Fruit fly (Drosophila melanogaster): ENCODE data around the gene Task7.

The Task7 gene

DNA sequence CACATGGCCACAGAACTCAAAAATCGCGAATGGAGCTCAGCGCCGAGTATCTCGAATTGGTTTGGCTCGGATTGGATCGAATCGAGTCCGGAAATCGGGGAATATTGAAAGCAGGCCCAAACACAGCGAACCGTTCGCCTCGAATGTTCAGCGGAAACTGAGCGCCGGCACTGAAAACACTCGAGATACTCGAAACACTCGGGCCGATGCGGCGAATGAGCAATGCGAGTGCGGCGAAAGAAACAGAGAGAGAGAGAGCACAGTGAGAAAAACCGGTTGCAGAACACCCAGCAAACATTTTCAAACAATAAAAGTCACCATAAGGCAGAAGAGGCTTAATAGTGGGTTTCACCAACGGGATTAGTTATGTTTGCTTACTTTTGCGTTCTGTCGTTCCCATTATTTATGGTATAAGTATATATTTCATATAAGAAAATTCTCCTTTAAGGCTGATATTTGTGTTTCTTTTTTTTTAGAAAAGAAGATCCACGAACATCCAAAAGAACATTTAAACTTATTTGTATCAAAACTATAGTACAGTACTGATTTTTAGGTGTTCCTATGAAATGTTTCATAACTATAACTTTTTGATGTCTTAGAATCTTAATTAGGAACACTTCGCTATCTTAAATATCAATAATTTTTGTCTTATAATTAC lies 17.6 kb downstream of the Task7 start, which contains the start of gene FER (continued):
- TF ChIP-seq CG8478 (optimal IDR thresholded peaks at IDR 0.05) (no peak), pho (GFP tag; optimal IDR thresholded peaks at IDR 0.05) (no peak), cg (GFP tag; optimal IDR thresholded peaks at IDR 0.05) (no peak), Hr3 (GFP tag; optimal IDR thresholded peaks at IDR 0.05) (no peak), Awh (GFP tag; IDR thresholded peaks at IDR 0.05) (0 out of 2 replicates have a peak, but pooled peaks have one; percentile 45), NFAT (GFP tag; IDR thresholded peaks at IDR 0.05) (peak; percentile 68), CG12659 (GFP tag; optimal IDR thresholded peaks at IDR 0.05) (no peak), CG8924 (tag; optimal IDR thresholded peaks at IDR 0.05) (no peak), CrebB (tag; optimal IDR thresholded peaks at IDR 0.05) (peak; percentile 75), CG10959 (GFP tag; IDR thresholded peaks at IDR 0.05) (no peak), chinmo (GFP tag; IDR thresholded peaks at IDR 0.05; ENCODE audit: partially characterized antibody) (peak; percentile 97), sim (GFP tag; IDR thresholded peaks at IDR 0.05) (no peak), CG16863 (GFP tag; optimal IDR thresholded peaks at IDR 0.05) (peak; percentile 31), CG4707 (GFP tag; optimal IDR thresholded peaks at IDR 0.05) (peak; percentile 69), CG10543 (GFP tag; optimal IDR thresholded peaks at IDR 0.05) (peak; percentile 72), CG13775 (GFP tag; optimal IDR thresholded peaks at IDR 0.05) (peak; percentile 5), HLH4C (GFP tag; IDR thresholded peaks at IDR 0.05; ENCODE audit: partially characterized antibody) (peak; percentile 54; the same call in 2 of the 3 replicates), Nf-YC (tag; optimal IDR thresholded peaks at IDR 0.05) (peak; percentile 57), CG4424 (GFP tag; optimal IDR thresholded peaks at IDR 0.05) (peak; percentile 21), vvl (GFP tag; IDR thresholded peaks at IDR 0.05) (peak; percentile 75), B-H2 (GFP tag; optimal IDR thresholded peaks at IDR 0.05) (peak; percentile 43), CG2889 (GFP tag; IDR thresholded peaks at IDR 0.05) (no peak), dpn (GFP tag; optimal IDR thresholded peaks at IDR 0.05) (peak; percentile 19 to 31), CG17829 (tag; optimal IDR thresholded peaks at IDR 0.05) (peak; percentile 40), bowl (GFP tag; IDR thresholded peaks at IDR 0.05) (0 out of 2 replicates have a peak, but pooled peaks have one; percentile 22), Atf-2 (GFP tag; optimal IDR thresholded peaks at IDR 0.05) (no peak), CG7357 (GFP tag; IDR thresholded peaks at IDR 0.05) (no peak), pnt (GFP tag; optimal IDR thresholded peaks at IDR 0.05) (no peak), Kr (GFP tag; optimal IDR thresholded peaks at IDR 0.05) (no peak), Ptx1 (GFP tag; IDR thresholded peaks at IDR 0.05) (no peak), CG6683 (GFP tag; optimal IDR thresholded peaks at IDR 0.05) (no peak), Hr78 (GFP tag; optimal IDR thresholded peaks at IDR 0.05) (no peak), danr (GFP tag; IDR thresholded peaks at IDR 0.05) (no peak), CG13287 (GFP tag; IDR thresholded peaks at IDR 0.05; ENCODE audit: partially characterized antibody) (peak; percentile 70), MESR4 (GFP tag; optimal IDR thresholded peaks at IDR 0.05) (peak; percentile 2), chn (GFP tag; optimal IDR thresholded peaks at IDR 0.05) (no peak), CG3995 (GFP tag; optimal IDR thresholded peaks at IDR 0.05) (peak; percentile 1), gt (GFP tag; IDR thresholded peaks at IDR 0.05) (no peak), Pdp1 (GFP tag; optimal IDR thresholded peaks at IDR 0.05) (peak in 1 of 2 experiments; percentile 24), CG13894 (tag; optimal IDR thresholded peaks at IDR 0.05) (peak; percentile 80), wor (GFP tag; IDR thresholded peaks at IDR 0.05) (no peak), CG14050 (GFP tag; IDR thresholded peaks at IDR 0.05) (no peak), ind (GFP tag; optimal IDR thresholded peaks at IDR 0.05) (no peak), CG10209 (GFP tag; optimal IDR thresholded peaks at IDR 0.05) (peak; percentile 18), Xbp1 (GFP tag; optimal IDR thresholded peaks at IDR 0.05) (no peak), Dll (GFP tag; IDR thresholded peaks at IDR 0.05; ENCODE audit: partially characterized antibody) (no peak), CG12219 (GFP tag; optimal IDR thresholded peaks at IDR 0.05) (peak; percentile 55), zfh2 (GFP tag; optimal IDR thresholded peaks at IDR 0.05) (no peak), ab (GFP tag; optimal IDR thresholded peaks at IDR 0.05) (no peak), ac (GFP tag; optimal IDR thresholded peaks at IDR 0.05) (peak; percentile 12)

Data from whole organism, embryonic.